Fruit fly (Drosophila melanogaster): ENCODE measurements around the gene CG10512.

dm6 chr3L:21194392-21194925 is 8.3 kb upstream of the CG10512 start:
- TF ChIP-seq CG8478 (optimal IDR thresholded peaks at IDR 0.05): no peak
- TF ChIP-seq CTCF (optimal IDR thresholded peaks at IDR 0.05): no peak

All from S2 (cell line).